Fruit fly (Drosophila melanogaster) whole organism, embryonic: ENCODE results near the gene CG31636.
A peak's percentile ranks its signal among the peaks of the same experiment; 100 is the strongest.

ENCODE experiments used
- Aef1 ChIP-seq: fragments of 200-800 bp; sonication (Bioruptor generic); IDR thresholded peaks from 3 replicates; pipeline ENCODE4 v1.3.6; 2022; ENCODE audit warnings: missing biosample characterization, missing genetic modification characterization
- Bgb ChIP-seq: fragments of 200-800 bp; sonication (Bioruptor generic); IDR thresholded peaks from 2 replicates; pipeline ENCODE4 v1.3.6; 2022; ENCODE audit warnings: missing biosample characterization, missing genetic modification characterization; ENCODE audit not compliant: partially characterized antibody
- CG14050 ChIP-seq: fragments of 200-800 bp; sonication (Bioruptor generic); IDR thresholded peaks from 3 replicates; pipeline ENCODE4 v1.3.6; 2022; ENCODE audit warnings: missing biosample characterization, missing genetic modification characterization
- CG14441 ChIP-seq: fragments of 200-800 bp; sonication (Bioruptor generic); IDR thresholded peaks from 2 replicates; pipeline ENCODE4 v1.3.6; 2022; ENCODE audit warnings: missing biosample characterization, missing genetic modification characterization
- CG14710 ChIP-seq: fragments of 200-800 bp; sonication (Bioruptor generic); optimal IDR thresholded peaks from 3 replicates; lab custom pipeline; 2019; ENCODE audit warnings: missing biosample characterization, mild to moderate bottlenecking, missing genetic modification characterization, moderate library complexity
- CG18476 ChIP-seq: fragments of 200-800 bp; sonication (Bioruptor generic); optimal IDR thresholded peaks from 2 replicates; lab custom pipeline; 2016; ENCODE audit warnings: missing biosample characterization, mild to moderate bottlenecking, missing genetic modification characterization
- CG18599 ChIP-seq: fragments of 200-800 bp; sonication (Bioruptor generic); optimal IDR thresholded peaks from 3 replicates; lab custom pipeline; 2017; ENCODE audit warnings: missing biosample characterization, missing genetic modification characterization, mild to moderate bottlenecking, moderate library complexity, missing genetic modification reagents
- CG2129 ChIP-seq: fragments of 200-800 bp; sonication (Bioruptor generic); IDR thresholded peaks from 2 replicates; pipeline ENCODE4 v1.3.6; 2022; ENCODE audit warnings: missing biosample characterization, missing genetic modification characterization; ENCODE audit not compliant: partially characterized antibody
- CG2712 ChIP-seq: fragments of 200-800 bp; optimal IDR thresholded peaks from 3 replicates; lab custom pipeline; 2019; ENCODE audit warnings: missing biosample characterization, mild to moderate bottlenecking, missing genetic modification characterization, moderate library complexity
- CG3281 ChIP-seq: fragments of 200-800 bp; sonication (Bioruptor generic); optimal IDR thresholded peaks from 3 replicates; lab custom pipeline; 2017; ENCODE audit warnings: missing biosample characterization, mild to moderate bottlenecking, missing genetic modification characterization
- CG34376 ChIP-seq: fragments of 200-800 bp; sonication (Bioruptor generic); optimal IDR thresholded peaks from 2 replicates; lab custom pipeline; 2018; ENCODE audit warnings: missing biosample characterization, mild to moderate bottlenecking, missing genetic modification characterization
- CG42726 ChIP-seq: fragments of 200-800 bp; sonication (Bioruptor generic); IDR thresholded peaks from 2 replicates; pipeline ENCODE4 v1.3.6; 2022; ENCODE audit warnings: missing biosample characterization, missing genetic modification characterization; ENCODE audit not compliant: partially characterized antibody
- CoRest ChIP-seq: fragments of 200-800 bp; sonication (Bioruptor generic); optimal IDR thresholded peaks from 3 replicates; lab custom pipeline; 2018; ENCODE audit warnings: missing biosample characterization, mild to moderate bottlenecking, missing genetic modification characterization, moderate library complexity
- Dad ChIP-seq: fragments of 200-800 bp; sonication (Bioruptor generic); optimal IDR thresholded peaks from 3 replicates; lab custom pipeline; 2016; ENCODE audit warnings: missing biosample characterization, missing genetic modification characterization
- Dbx ChIP-seq: fragments of 200-800 bp; sonication (Bioruptor generic); IDR thresholded peaks from 3 replicates; pipeline ENCODE4 v1.3.6; 2022; ENCODE audit warnings: missing biosample characterization, missing genetic modification characterization
- Dfd ChIP-seq, 2 experiments: fragments of >200 bp; optimal IDR thresholded peaks; 2 replicates each; lab custom pipeline; 2017; ENCODE audit warnings: missing biosample characterization in 2 of 2, missing genetic modification characterization in 2 of 2
- Dref ChIP-seq: fragments of 200-800 bp; sonication (Bioruptor generic); IDR thresholded peaks from 2 replicates; pipeline ENCODE4 v1.3.6; 2022; ENCODE audit warnings: missing biosample characterization, missing genetic modification characterization
- Ets65A ChIP-seq: fragments of 200-800 bp; sonication (Bioruptor generic); peaks from one replicate; lab custom pipeline; 2016; ENCODE audit warnings: missing biosample characterization, missing genetic modification characterization
- Ets97D ChIP-seq: fragments of 200-800 bp; sonication (Bioruptor generic); optimal IDR thresholded peaks from 3 replicates; lab custom pipeline; 2016; ENCODE audit warnings: missing biosample characterization, missing genetic modification characterization
- Fer1 ChIP-seq: fragments of 200-800 bp; sonication (Bioruptor generic); optimal IDR thresholded peaks from 2 replicates; lab custom pipeline; 2017; ENCODE audit warnings: missing biosample characterization, mild to moderate bottlenecking, missing genetic modification characterization
- Fer2 ChIP-seq: fragments of 200-800 bp; sonication (Bioruptor generic); optimal IDR thresholded peaks from 2 replicates; lab custom pipeline; 2018; ENCODE audit warnings: missing biosample characterization, mild to moderate bottlenecking, missing genetic modification characterization, moderate library complexity
- HLH54F ChIP-seq: fragments of 200-800 bp; sonication (Bioruptor generic); optimal IDR thresholded peaks from 3 replicates; lab custom pipeline; 2016; ENCODE audit warnings: missing biosample characterization, missing genetic modification characterization
- HmgZ ChIP-seq: fragments of 200-800 bp; sonication (Bioruptor generic); optimal IDR thresholded peaks from 2 replicates; lab custom pipeline; 2018; ENCODE audit warnings: missing biosample characterization, mild to moderate bottlenecking, missing genetic modification characterization
- Hr78 ChIP-seq, 2 experiments: fragments of 200-800 bp in 1 of 2; fragments of >200 bp in 1 of 2; sonication (Bioruptor generic) in 1 of 2; optimal IDR thresholded peaks; 2 replicates each; lab custom pipeline; 2017 to 2019; ENCODE audit warnings: missing biosample characterization in 2 of 2, missing genetic modification characterization in 2 of 2, mild to moderate bottlenecking in 1 of 2, moderate library complexity in 1 of 2
- Med ChIP-seq: fragments of 200-800 bp; sonication (Bioruptor generic); peaks from one replicate; lab custom pipeline; 2016; ENCODE audit warnings: missing biosample characterization, missing genetic modification characterization, mild to moderate bottlenecking, inconsistent platforms, moderate library complexity
- Mrtf ChIP-seq: fragments of 200-800 bp; sonication (Bioruptor generic); IDR thresholded peaks from 3 replicates; pipeline ENCODE4 v1.3.6; 2022; ENCODE audit warnings: missing biosample characterization, missing genetic modification characterization
- Myb ChIP-seq: fragments of 200-800 bp; sonication (Bioruptor generic); optimal IDR thresholded peaks from 2 replicates; lab custom pipeline; 2016; ENCODE audit warnings: missing biosample characterization, missing genetic modification characterization
- Opbp ChIP-seq: fragments of 200-800 bp; sonication (Bioruptor generic); IDR thresholded peaks from 3 replicates; pipeline ENCODE4 v1.3.6; 2022; ENCODE audit warnings: missing biosample characterization, missing genetic modification characterization; ENCODE audit not compliant: partially characterized antibody
- Ravus ChIP-seq: fragments of 200-800 bp; sonication (Bioruptor generic); IDR thresholded peaks from 2 replicates; pipeline ENCODE4 v1.3.6; 2022; ENCODE audit warnings: missing biosample characterization, missing genetic modification characterization
- Taf1 ChIP-seq: fragments of 200-800 bp; sonication (Bioruptor generic); IDR thresholded peaks from 2 replicates; pipeline ENCODE4 v1.3.6; 2022; ENCODE audit warnings: missing biosample characterization, missing genetic modification characterization
- ap ChIP-seq: fragments of 200-800 bp; sonication (Bioruptor generic); IDR thresholded peaks from 2 replicates; pipeline ENCODE4 v1.3.6; 2022; ENCODE audit warnings: missing biosample characterization, missing genetic modification characterization
- ci ChIP-seq: fragments of 200-800 bp; sonication (Bioruptor generic); IDR thresholded peaks from 3 replicates; pipeline ENCODE4 v1.3.6; 2022; ENCODE audit warnings: missing biosample characterization, missing genetic modification characterization
- dmrt99B ChIP-seq: fragments of 200-800 bp; sonication (Bioruptor generic); optimal IDR thresholded peaks from 2 replicates; lab custom pipeline; 2018; ENCODE audit warnings: missing biosample characterization, mild to moderate bottlenecking, missing genetic modification characterization, moderate library complexity
- exex ChIP-seq: fragments of 200-800 bp; sonication (Bioruptor generic); optimal IDR thresholded peaks from 4 replicates; lab custom pipeline; 2018; ENCODE audit warnings: missing biosample characterization, mild to moderate bottlenecking, missing genetic modification characterization, moderate library complexity
- grn ChIP-seq: fragments of 200-800 bp; sonication (Bioruptor generic); optimal IDR thresholded peaks from 3 replicates; lab custom pipeline; 2017; ENCODE audit warnings: missing biosample characterization, missing genetic modification characterization
- kni ChIP-seq: fragments of 200-800 bp; sonication (Bioruptor generic); optimal IDR thresholded peaks from 3 replicates; lab custom pipeline; 2017; ENCODE audit warnings: mild to moderate bottlenecking, missing biosample characterization, missing genetic modification reagents, missing genetic modification characterization
- luna ChIP-seq: fragments of 200-800 bp; sonication (Bioruptor generic); optimal IDR thresholded peaks from 2 replicates; lab custom pipeline; 2016; ENCODE audit warnings: missing biosample characterization, missing genetic modification characterization
- mirr ChIP-seq: fragments of 200-800 bp; sonication (Bioruptor generic); optimal IDR thresholded peaks from 3 replicates; lab custom pipeline; 2018; ENCODE audit warnings: missing biosample characterization, mild to moderate bottlenecking, missing genetic modification characterization
- phol ChIP-seq: fragments of 200-800 bp; sonication (Bioruptor generic); optimal IDR thresholded peaks from 3 replicates; lab custom pipeline; 2018; ENCODE audit warnings: missing biosample characterization, mild to moderate bottlenecking, missing genetic modification characterization, moderate library complexity
- sd ChIP-seq: fragments of 200-800 bp; sonication (Bioruptor generic); optimal IDR thresholded peaks from 3 replicates; lab custom pipeline; 2018; ENCODE audit warnings: missing biosample characterization, mild to moderate bottlenecking, missing genetic modification characterization, moderate library complexity
- slp2 ChIP-seq: fragments of 200-800 bp; sonication (Bioruptor generic); optimal IDR thresholded peaks from 2 replicates; lab custom pipeline; 2016; ENCODE audit warnings: missing biosample characterization, missing genetic modification characterization
- sna ChIP-seq: fragments of 200-800 bp; sonication (Bioruptor generic); IDR thresholded peaks from 2 replicates; pipeline ENCODE4 v1.3.6; 2022; ENCODE audit warnings: missing biosample characterization, missing genetic modification characterization; ENCODE audit not compliant: partially characterized antibody
- trem ChIP-seq: fragments of 200-800 bp; optimal IDR thresholded peaks from 3 replicates; lab custom pipeline; 2019; ENCODE audit warnings: missing biosample characterization, mild to moderate bottlenecking, missing genetic modification characterization, moderate library complexity
- unc-4 ChIP-seq: fragments of 200-800 bp; sonication (Bioruptor generic); IDR thresholded peaks from 2 replicates; pipeline ENCODE4 v1.3.6; 2022; ENCODE audit warnings: missing biosample characterization, missing genetic modification characterization; ENCODE audit not compliant: partially characterized antibody
- zfh2 ChIP-seq: fragments of 200-800 bp; sonication (Bioruptor generic); optimal IDR thresholded peaks from 2 replicates; lab custom pipeline; 2016; ENCODE audit warnings: missing biosample characterization, missing genetic modification characterization

The CG31636 gene

dm6 chr2L:6643218-6643756 is 14.7 kb downstream of the CG31636 start (continued):
- no peak for TF ChIP-seq Fer2 (tag; lab: Kevin White, UChicago)
- TF ChIP-seq sd (tag; lab: Kevin White, UChicago): peak; percentile 35
- peak; percentile 44 for TF ChIP-seq CG18599 (GFP tag; lab: Kevin White, UChicago)
- TF ChIP-seq CG3281 (GFP tag; lab: Kevin White, UChicago): peak; percentile 10
- peak; percentile 64 for TF ChIP-seq exex (tag; lab: Kevin White, UChicago)
- 0 out of 3 replicates have a peak, but pooled peaks have one; percentile 39 for TF ChIP-seq Dbx (GFP tag; lab: Robert Waterston, UW)
- TF ChIP-seq mirr (GFP tag; lab: Kevin White, UChicago): peak; percentile 46
- no peak for TF ChIP-seq Ets65A (GFP tag; lab: Kevin White, UChicago)
- peak; percentile 80 for TF ChIP-seq grn (GFP tag; lab: Kevin White, UChicago)

DNA sequence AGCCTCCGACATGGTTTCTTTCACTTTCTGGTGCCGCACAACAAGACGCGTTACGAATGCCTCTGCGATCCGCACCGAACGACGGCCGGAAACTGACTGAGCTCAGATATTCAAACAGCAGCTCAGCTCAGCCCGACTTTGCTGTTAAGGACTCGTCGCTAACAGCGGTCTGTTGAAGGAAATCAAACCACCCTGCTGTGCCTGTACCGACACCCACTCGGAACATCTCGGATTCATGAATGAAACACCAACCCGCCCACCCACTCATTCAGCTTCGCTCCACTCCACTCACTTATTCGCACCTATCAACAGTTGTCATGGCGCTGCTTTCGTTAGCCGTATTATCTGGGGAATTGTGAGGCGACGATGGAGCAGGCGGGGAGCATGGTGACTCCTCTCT is 25.6 kb downstream of the CG31636 start, which contains the start of gene Oatp26F:
Gene Oatp26F, minus strand, starts transcription at position 101 of the 400 bp plus-strand sequence.
- TF ChIP-seq Mrtf (GFP tag; lab: Robert Waterston, UW) (0 out of 3 replicates have a peak, but pooled peaks have one; percentile 16), dmrt99B (no peak), slp2 (GFP tag; lab: Kevin White, UChicago) (no peak), Dref (GFP tag; lab: Robert Waterston, UW) (0 out of 2 replicates have a peak, but pooled peaks have one; percentile 18), Ets65A (GFP tag; lab: Kevin White, UChicago) (peak; percentile 26), CG14050 (no peak), ap (GFP tag; lab: Robert Waterston, UW) (no peak), Med (GFP tag; lab: Kevin White, UChicago) (peak; percentile 54), Ravus (GFP tag; lab: Robert Waterston, UW) (no peak), luna (GFP tag; lab: Kevin White, UChicago) (no peak), Bgb (GFP tag; lab: Robert Waterston, UW) (0 out of 2 replicates have a peak, but pooled peaks have one; percentile 24)

DNA sequence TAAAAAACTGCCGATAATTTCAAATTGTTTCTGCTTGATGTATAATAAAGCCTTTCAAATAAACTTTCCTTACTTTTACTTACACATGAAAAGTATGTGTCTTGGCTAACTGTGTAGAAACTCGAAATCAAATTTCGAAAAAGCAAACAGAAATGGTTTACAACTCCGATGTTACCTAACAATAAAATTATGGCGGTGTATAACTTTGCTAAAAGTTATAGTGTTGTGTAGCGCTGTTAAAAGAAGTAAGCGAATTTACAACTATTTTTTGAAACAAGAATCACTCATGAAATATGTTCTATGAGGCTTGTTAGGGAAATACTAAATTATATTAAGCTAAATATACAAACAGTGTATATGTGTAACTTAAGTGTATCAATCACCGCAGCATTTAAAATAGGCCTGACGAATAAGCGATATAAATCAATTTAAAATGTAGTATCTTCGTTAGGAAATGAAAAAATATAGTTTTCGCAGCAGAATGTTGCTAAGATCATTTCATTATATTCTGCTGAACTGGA is 35.2 kb downstream of the CG31636 start, which contains the start of gene CG34345:
Gene CG34345, plus strand, starts transcription at position 471 of the 521 bp plus-strand sequence.
- peak; percentile 81 for TF ChIP-seq Myb
- TF ChIP-seq Dfd (GFP tag; optimal IDR thresholded peaks at IDR 0.05; lab: Kevin White, UChicago): no peak
- TF ChIP-seq HLH54F (GFP tag; lab: Kevin White, UChicago): peak; percentile 13
- peak; percentile 76; the same call in 2 of the 3 replicates for TF ChIP-seq Opbp (GFP tag; lab: Robert Waterston, UW)
- TF ChIP-seq Aef1 (GFP tag; lab: Robert Waterston, UW): no peak
- peak; percentile 62 for TF ChIP-seq trem (tag; lab: Kevin White, UChicago)
- TF ChIP-seq kni: no peak
- TF ChIP-seq CoRest (tag; lab: Kevin White, UChicago): peak; percentile 47
- TF ChIP-seq Dad (GFP tag; lab: Kevin White, UChicago): no peak
- TF ChIP-seq CG14441 (GFP tag; lab: Robert Waterston, UW): no peak
- TF ChIP-seq phol (tag; lab: Kevin White, UChicago): peak; percentile 46
- peak; percentile 26 for TF ChIP-seq zfh2 (GFP tag; lab: Kevin White, UChicago)
- TF ChIP-seq ci: 0 out of 3 replicates have a peak, but pooled peaks have one; percentile 16
- no peak for TF ChIP-seq CG2129 (GFP tag; lab: Robert Waterston, UW)
- no peak for TF ChIP-seq Taf1 (GFP tag; lab: Robert Waterston, UW)
- peak; percentile 61 for TF ChIP-seq unc-4 (GFP tag; lab: Robert Waterston, UW)
- peak; percentile 48 for TF ChIP-seq CG42726 (GFP tag; lab: Robert Waterston, UW)
- peak; percentile 54 for TF ChIP-seq CG14710 (tag; lab: Kevin White, UChicago)
- TF ChIP-seq Hr78 (GFP tag; optimal IDR thresholded peaks at IDR 0.05; lab: Kevin White, UChicago): no peak
- peak; percentile 86 for TF ChIP-seq Ets97D
- no peak for TF ChIP-seq CG2712 (tag; lab: Kevin White, UChicago)
- TF ChIP-seq Dbx (GFP tag; lab: Robert Waterston, UW): peak; percentile 63; the same call in 1 of the 3 replicates
- TF ChIP-seq CG18476 (GFP tag; lab: Kevin White, UChicago): no peak
- no peak for TF ChIP-seq Fer1
- peak; percentile 64 for TF ChIP-seq sna
- no peak for TF ChIP-seq CG34376 (GFP tag; lab: Kevin White, UChicago)
- peak; percentile 65 for TF ChIP-seq HmgZ (tag; lab: Kevin White, UChicago)
